Worm (Caenorhabditis elegans): Measurements from ENCODE around the gene nas-31.

- TF ChIP-seq mab-5 (tag; optimal IDR thresholded peaks at IDR 0.05) (no peak), nhr-76 (tag; optimal IDR thresholded peaks at IDR 0.05) (no peak), mep-1 (tag; optimal IDR thresholded peaks at IDR 0.05) (no peak), nhr-28 (tag; optimal IDR thresholded peaks at IDR 0.05) (no peak), unc-62 (GFP tag; optimal IDR thresholded peaks at IDR 0.05) (peak; percentile 15)
Measured at ce11 chrV:10898107-10898506, 23.5 kb downstream of the nas-31 start, which contains the start of gene F32D8.7.
